Worm (Caenorhabditis elegans): ENCODE data around the gene srh-206.

The srh-206 gene

DNA sequence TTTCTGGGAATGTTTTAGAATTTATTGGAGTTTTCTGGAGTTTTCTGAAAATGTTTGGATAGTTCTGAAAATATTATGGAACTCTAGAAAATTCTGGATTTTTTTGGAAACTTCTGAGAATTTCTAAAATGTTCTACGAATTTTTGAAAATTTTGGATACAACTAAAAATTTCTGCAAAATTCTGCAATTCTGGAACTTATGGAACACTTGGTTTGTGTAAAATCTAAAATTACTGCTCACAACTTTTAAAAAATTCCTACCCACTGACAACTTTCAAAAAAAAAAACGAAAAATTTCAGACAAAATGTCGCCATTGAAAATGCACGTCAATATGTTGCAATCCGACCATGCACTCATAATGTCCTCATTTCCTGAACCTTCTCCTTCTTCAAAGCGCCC lies 50.1 kb downstream of the srh-206 start, which contains the start of gene nhr-262:
nhr-262 (plus strand) TSS at position 301 of the 400 bp plus-strand sequence.
- TF ChIP-seq klf-2 (GFP tag; conservative IDR thresholded peaks at IDR 0.05) (no peak), T22C8.4 (GFP tag; IDR thresholded peaks at IDR 0.05) (no peak), ztf-29 (GFP tag; IDR thresholded peaks at IDR 0.05) (no peak), ref-1 (GFP tag; conservative IDR thresholded peaks at IDR 0.05) (no peak), tab-1 (GFP tag; IDR thresholded peaks at IDR 0.05) (no peak), med-1 (GFP tag; optimal IDR thresholded peaks at IDR 0.05; ENCODE audit: insufficient read depth) (no peak), ztf-23 (GFP tag; IDR thresholded peaks at IDR 0.05) (no peak), flt-1 (GFP tag; IDR thresholded peaks at IDR 0.05) (no peak), cog-1 (tag; optimal IDR thresholded peaks at IDR 0.05) (no peak)
